Worm (Caenorhabditis elegans) whole organism, midembryonic: ENCODE measurements around the gene F56B3.4.
"Not testable (repeated sequence)": the region's sequence is repeated elsewhere in the genome, so short reads cannot be mapped to it uniquely, and the experiment has no call there.

Source experiments
- T22C8.4 ChIP-seq: fragments of 200-800 bp; sonication (Bioruptor generic); IDR thresholded peaks from 2 replicates; pipeline ENCODE4 v1.3.6; 2022; ENCODE audit warnings: missing genetic modification characterization, missing compliant biosample characterization
- cog-1 ChIP-seq: sonication (generic microtip); optimal IDR thresholded peaks from 2 replicates; lab custom pipeline; 2016; ENCODE audit warnings: missing genetic modification characterization, missing compliant biosample characterization
- flt-1 ChIP-seq: fragments of 200-800 bp; sonication (Bioruptor generic); IDR thresholded peaks from 2 replicates; pipeline ENCODE4 v1.3.6; 2022; ENCODE audit warnings: missing genetic modification characterization, missing compliant biosample characterization
- klf-2 ChIP-seq: fragments of 200-800 bp; sonication (Bioruptor generic); conservative IDR thresholded peaks from 2 replicates; pipeline ENCODE4 v1.3.6; 2022; ENCODE audit warnings: missing genetic modification reagents, missing genetic modification characterization, missing compliant biosample characterization
- med-1 ChIP-seq: sonication (generic microtip); optimal IDR thresholded peaks from 2 replicates; lab custom pipeline; 2017; ENCODE audit warnings: missing genetic modification characterization, mild to moderate bottlenecking, missing compliant biosample characterization, antibody characterized with exemption, missing genetic modification reagents; ENCODE audit not compliant: insufficient read depth
- ref-1 ChIP-seq: fragments of 200-800 bp; sonication (Bioruptor generic); conservative IDR thresholded peaks from 2 replicates; pipeline ENCODE4 v1.3.6; 2022; ENCODE audit warnings: missing genetic modification reagents, missing genetic modification characterization, missing compliant biosample characterization
- tab-1 ChIP-seq: fragments of 200-800 bp; sonication (Bioruptor generic); IDR thresholded peaks from 2 replicates; pipeline ENCODE4 v1.3.6; 2022; ENCODE audit warnings: missing genetic modification characterization, missing compliant biosample characterization
- ztf-23 ChIP-seq: fragments of 200-800 bp; sonication (Bioruptor generic); IDR thresholded peaks from 2 replicates; pipeline ENCODE4 v1.3.6; 2022; ENCODE audit warnings: missing genetic modification reagents, missing genetic modification characterization, missing compliant biosample characterization
- ztf-29 ChIP-seq: fragments of 200-800 bp; sonication (Bioruptor generic); IDR thresholded peaks from 2 replicates; pipeline ENCODE4 v1.3.6; 2022; ENCODE audit warnings: missing genetic modification reagents, missing genetic modification characterization, missing compliant biosample characterization

The F56B3.4 gene

DNA sequence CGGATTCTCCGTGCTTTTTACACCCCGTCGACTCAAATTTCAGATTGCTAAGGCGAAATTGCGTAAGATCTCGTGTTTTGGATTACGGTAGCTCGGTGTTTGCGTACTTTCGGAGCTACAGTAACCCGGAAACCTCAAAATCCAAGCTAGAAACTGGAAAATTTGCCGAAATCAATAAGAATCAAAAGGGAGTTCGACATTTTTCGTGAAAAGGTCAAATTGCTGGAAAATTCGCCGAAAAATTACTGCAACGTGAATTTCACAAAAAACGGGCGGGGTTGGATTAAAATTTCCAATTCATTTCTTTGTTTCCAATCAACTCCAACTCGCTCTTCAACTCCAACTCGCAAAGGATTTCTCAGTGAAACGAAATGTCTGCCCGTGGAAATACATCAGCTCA is 6.3 kb downstream of the F56B3.4 start, which contains the start of gene F56B3.6:
Gene F56B3.6, plus strand, starts transcription at position 301 of the 400 bp plus-strand sequence.
- TF ChIP-seq cog-1 (tag; lab: Kevin White, UChicago) (no peak), tab-1 (GFP tag; lab: Robert Waterston, UW) (no peak), ztf-29 (GFP tag; lab: Robert Waterston, UW) (no peak), T22C8.4 (GFP tag; lab: Robert Waterston, UW) (no peak), klf-2 (GFP tag; lab: Robert Waterston, UW) (no peak), ref-1 (GFP tag; lab: Robert Waterston, UW) (no peak), flt-1 (GFP tag; lab: Robert Waterston, UW) (no peak)

DNA sequence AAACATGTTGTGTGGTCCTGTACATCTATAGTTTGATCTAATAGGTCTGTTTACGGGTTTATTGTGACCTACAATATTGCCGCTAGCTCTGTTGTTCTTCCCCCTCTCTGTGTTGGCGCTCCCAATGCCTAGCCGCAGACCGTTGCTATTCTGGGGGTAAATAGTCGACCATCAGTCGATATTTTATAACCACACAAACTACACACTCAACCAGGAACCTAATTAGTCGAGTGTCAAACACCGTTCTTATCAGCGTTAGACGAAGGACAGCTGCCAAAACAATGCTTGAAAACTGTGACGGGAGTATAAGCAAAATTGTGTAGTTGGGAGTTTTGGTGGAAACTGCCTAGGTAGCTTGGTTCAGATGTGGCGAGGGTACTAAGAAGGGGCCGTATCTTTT is 11.7 kb downstream of the F56B3.4 start:
- TF ChIP-seq tab-1 (GFP tag; lab: Robert Waterston, UW) (no peak), T22C8.4 (GFP tag; lab: Robert Waterston, UW) (no peak), med-1 (GFP tag; lab: Kevin White, UChicago) (no peak), ztf-23 (GFP tag; lab: Robert Waterston, UW) (no peak), ref-1 (GFP tag; lab: Robert Waterston, UW) (no peak), cog-1 (tag; lab: Kevin White, UChicago) (no peak), klf-2 (GFP tag; lab: Robert Waterston, UW) (no peak), flt-1 (GFP tag; lab: Robert Waterston, UW) (no peak), ztf-29 (GFP tag; lab: Robert Waterston, UW) (no peak)

DNA sequence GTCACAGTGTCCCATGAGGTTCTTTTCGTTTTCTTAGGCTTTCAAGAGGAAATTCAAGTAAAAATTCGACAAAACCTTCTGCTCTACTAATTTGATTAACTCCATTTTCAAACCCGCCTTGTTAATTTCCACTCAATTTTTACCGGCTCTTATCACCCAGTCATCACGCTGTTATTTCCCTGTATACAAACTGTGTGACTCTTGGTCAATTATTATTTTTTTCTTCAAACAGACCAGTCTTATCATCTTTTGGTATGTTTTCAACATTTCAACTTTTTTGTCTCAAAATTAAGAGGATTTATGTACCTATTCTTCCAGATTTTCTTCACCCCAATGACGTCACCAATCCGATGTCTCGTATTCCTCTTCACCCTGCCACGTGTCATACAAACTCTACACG is 15.6 kb downstream of the F56B3.4 start, which contains the start of gene ugt-52:
Gene ugt-52, plus strand, starts transcription at position 301 of the 400 bp plus-strand sequence.
- TF ChIP-seq cog-1 (tag; lab: Kevin White, UChicago) (no peak), ztf-23 (GFP tag; lab: Robert Waterston, UW) (no peak), ref-1 (GFP tag; lab: Robert Waterston, UW) (no peak)

DNA sequence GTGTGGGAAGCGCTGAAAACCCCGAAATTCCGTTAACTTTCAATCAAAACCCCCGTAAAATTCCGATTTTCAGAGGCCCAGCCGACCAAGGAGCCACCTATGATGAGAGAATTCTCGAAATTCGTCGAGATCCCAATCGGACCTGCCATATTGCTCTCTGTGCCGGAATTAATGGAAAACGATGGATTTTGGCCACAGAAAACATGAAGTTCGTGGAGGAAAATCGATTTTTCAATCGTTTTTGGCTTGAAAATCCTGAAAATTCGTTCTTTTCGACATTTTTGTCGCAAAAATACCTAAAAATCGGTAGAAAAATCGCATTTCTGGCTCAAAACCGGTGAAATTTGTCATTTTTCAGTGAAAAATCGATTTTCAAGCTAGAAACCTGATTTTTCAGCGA is 20.5 kb downstream of the F56B3.4 start:
- TF ChIP-seq klf-2 (GFP tag; lab: Robert Waterston, UW) (no peak), T22C8.4 (GFP tag; lab: Robert Waterston, UW) (no peak), flt-1 (GFP tag; lab: Robert Waterston, UW) (no peak), cog-1 (tag; lab: Kevin White, UChicago) (no peak), tab-1 (GFP tag; lab: Robert Waterston, UW) (no peak), ztf-23 (GFP tag; lab: Robert Waterston, UW) (no peak)

DNA sequence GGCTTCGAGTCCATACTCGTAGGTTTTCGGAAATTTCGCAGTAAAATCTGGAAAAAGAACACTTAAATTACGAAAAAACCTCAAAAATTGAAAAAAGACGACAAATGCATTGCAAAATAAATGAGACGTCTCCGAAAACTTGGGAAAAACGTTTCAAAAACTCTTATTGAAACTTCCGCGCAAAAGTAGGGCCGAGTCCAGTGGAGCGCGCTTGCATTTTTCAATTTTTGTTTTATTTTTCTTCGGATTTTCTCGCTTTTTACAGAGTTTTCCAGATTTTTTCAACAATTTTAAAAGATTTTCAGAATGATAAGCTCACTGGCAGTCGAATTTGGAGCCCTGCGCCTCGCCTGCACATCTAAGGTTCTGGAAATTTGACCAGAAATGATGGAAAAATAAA is 21.1 kb downstream of the F56B3.4 start, which contains the start of gene mrpl-2:
Gene mrpl-2, plus strand, starts transcription at position 307 of the 400 bp plus-strand sequence.
- TF ChIP-seq ztf-23 (GFP tag; lab: Robert Waterston, UW) (no peak), tab-1 (GFP tag; lab: Robert Waterston, UW) (no peak), ref-1 (GFP tag; lab: Robert Waterston, UW) (no peak), cog-1 (tag; lab: Kevin White, UChicago) (no peak), klf-2 (GFP tag; lab: Robert Waterston, UW) (no peak), flt-1 (GFP tag; lab: Robert Waterston, UW) (no peak), ztf-29 (GFP tag; lab: Robert Waterston, UW) (no peak), T22C8.4 (GFP tag; lab: Robert Waterston, UW) (no peak), med-1 (GFP tag; lab: Kevin White, UChicago) (no peak)

DNA sequence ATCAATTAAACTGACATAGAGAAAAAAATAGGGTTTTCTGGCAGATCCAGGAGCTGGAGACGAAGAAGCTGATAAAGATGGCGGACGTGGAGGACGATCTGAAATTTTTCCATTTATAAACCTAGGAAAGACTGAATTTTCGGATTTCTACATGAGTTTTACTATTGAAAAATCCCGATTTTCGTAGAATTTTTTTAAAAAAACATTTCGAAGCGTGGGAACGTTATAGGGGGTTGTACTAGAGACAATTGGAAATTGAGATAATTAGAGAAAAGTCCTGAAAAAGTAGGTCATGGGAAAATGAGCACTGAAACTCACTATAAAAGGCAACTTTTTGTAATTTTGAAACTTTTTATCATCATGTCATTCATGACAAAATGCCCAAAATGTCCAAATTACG is 23.0 kb downstream of the F56B3.4 start, which contains the start of gene F56B3.9:
Gene F56B3.9, plus strand, starts transcription at position 301 of the 400 bp plus-strand sequence.
- not testable (repeated sequence) for TF ChIP-seq klf-2, ztf-23, tab-1 (GFP tag; lab: Robert Waterston, UW)

DNA sequence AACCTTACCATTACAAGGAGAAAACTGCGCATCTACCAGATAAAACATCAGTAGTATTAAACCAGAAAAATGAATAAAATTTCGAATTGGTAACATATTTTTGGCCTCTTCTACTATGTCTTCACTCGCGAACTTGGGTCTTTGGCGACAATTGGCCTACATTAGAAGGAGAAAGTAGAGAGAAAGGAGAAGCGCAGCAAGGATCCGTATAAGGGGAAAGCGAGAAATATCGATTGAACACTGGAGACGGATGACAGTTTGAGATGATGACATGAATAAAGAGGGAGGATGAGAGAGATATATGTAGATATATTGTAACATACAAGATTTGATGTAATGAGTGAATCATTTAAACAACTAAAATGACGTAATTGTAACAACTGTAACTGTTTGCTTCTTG is 25.8 kb downstream of the F56B3.4 start, which contains the start of gene F56B3.2:
Gene F56B3.2, minus strand, starts transcription at position 273 of the 400 bp plus-strand sequence.
- TF ChIP-seq flt-1 (GFP tag; lab: Robert Waterston, UW) (no peak), med-1 (GFP tag; lab: Kevin White, UChicago) (no peak), cog-1 (tag; lab: Kevin White, UChicago) (no peak), T22C8.4 (GFP tag; lab: Robert Waterston, UW) (no peak), ref-1 (GFP tag; lab: Robert Waterston, UW) (no peak), ztf-23 (GFP tag; lab: Robert Waterston, UW) (no peak), tab-1 (GFP tag; lab: Robert Waterston, UW) (no peak), ztf-29 (GFP tag; lab: Robert Waterston, UW) (no peak), klf-2 (GFP tag; lab: Robert Waterston, UW) (no peak)

DNA sequence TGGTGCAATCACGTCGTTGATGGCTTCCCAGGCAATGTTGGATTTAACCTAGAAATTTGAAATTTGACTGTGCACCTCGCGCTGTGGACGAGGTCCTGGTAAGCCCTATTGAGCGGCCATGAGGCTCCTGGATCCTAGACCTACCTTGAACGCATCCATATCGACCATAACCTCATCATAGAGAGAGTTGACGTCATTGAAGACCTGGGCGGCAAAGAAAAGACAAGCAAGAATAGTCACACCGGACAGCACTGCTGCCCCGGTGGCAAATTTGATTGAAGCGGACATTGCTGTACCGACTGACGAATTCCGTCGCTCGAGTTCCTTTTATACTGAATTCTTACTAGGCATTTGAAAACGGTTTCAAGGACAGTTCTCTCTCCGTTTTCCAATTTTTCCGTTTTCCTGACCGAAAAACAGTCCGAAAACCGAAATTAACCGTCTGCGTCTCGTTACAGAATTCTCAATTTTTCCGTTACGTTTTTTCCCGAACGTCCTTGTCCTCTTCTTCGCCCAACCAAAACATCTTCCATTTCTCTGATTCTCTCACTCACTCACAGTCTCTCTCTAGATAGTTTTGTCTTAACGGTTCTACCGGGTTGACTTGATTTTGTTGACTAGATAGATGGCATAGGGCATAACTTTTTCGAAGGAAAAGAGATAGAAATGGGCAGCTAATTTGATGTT is 30.6 kb downstream of the F56B3.4 start, which contains the start of gene col-103:
Gene col-103, minus strand, starts transcription at position 302 of the 687 bp plus-strand sequence.
- TF ChIP-seq klf-2 (GFP tag; lab: Robert Waterston, UW): no peak
- TF ChIP-seq ztf-23 (GFP tag; lab: Robert Waterston, UW): no peak
- no peak for TF ChIP-seq cog-1 (tag; lab: Kevin White, UChicago)
- no peak for TF ChIP-seq tab-1 (GFP tag; lab: Robert Waterston, UW)
- no peak for TF ChIP-seq T22C8.4 (GFP tag; lab: Robert Waterston, UW)
- TF ChIP-seq med-1 (GFP tag; lab: Kevin White, UChicago): no peak
- TF ChIP-seq ztf-29 (GFP tag; lab: Robert Waterston, UW): no peak
- no peak for TF ChIP-seq flt-1 (GFP tag; lab: Robert Waterston, UW)
- no peak for TF ChIP-seq ref-1 (GFP tag; lab: Robert Waterston, UW)
